Worm (Caenorhabditis elegans) whole organism, dauer: Measurements from ENCODE around the gene ceh-21.

Source experiments
- unc-62 ChIP-seq: sonication (generic microtip); optimal IDR thresholded peaks from 2 replicates; lab custom pipeline; 2017; ENCODE audit warnings: missing biosample characterization, missing genetic modification reagents, missing genetic modification characterization

ceh-21 gene

DNA sequence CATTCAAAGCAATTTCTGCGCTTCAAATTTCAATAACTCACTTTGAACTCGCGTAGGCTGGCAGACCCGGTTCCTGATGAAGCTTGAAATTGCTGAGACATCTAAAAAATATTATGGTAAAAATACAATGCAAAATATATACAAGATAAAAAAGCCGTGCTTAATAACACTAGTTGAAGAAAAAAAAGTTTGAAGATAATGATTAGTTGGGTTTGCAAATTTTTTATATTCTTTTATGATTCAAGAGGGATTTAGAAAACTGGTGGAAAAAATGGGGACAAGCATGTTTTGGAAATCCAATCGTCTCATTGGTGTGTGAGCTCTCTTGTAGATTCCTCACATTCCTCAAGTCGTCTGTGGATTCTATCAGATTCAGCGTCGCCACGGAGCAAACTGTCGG, at the start of gene ceh-21:
TSS of gene ceh-21 (minus strand) at position 101 of the 400 bp plus-strand sequence.
- no peak for TF ChIP-seq unc-62 (GFP tag; lab: Kevin White, UChicago)

ce11 chrX:1901480-1901879, 48.9 kb upstream of the ceh-21 start:
- no peak for TF ChIP-seq unc-62 (GFP tag; lab: Kevin White, UChicago)

ce11 chrX:1897243-1897642, 44.7 kb upstream of the ceh-21 start, which contains the start of gene B0294.1:
B0294.1 (minus strand) TSS chrX:1897343.
- no peak for TF ChIP-seq unc-62 (GFP tag; lab: Kevin White, UChicago)

ce11 chrX:1891887-1892286, 39.4 kb upstream of the ceh-21 start, which contains the start of gene B0294.3:
B0294.3 (plus strand) TSS chrX:1892187.
- no peak for TF ChIP-seq unc-62 (GFP tag; lab: Kevin White, UChicago)

DNA sequence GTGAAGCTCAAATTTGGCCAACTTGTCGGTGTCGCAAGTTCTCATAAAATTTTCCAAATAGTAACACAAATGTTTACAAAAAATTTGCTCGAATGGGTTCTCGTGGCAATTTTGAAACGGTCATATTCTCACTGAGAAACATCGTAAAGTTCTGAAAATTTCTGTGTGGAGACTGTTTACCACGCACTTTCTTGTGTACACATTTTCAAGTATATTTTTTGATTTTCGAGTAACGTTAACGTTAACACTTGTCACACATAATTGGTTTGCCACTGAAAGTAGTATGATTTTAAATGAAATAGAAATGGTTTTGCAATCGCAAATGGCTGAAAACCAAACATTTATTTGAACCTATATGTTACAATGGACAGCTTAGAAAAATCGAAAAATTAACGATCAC, 38.3 kb upstream of the ceh-21 start:
- TF ChIP-seq unc-62 (GFP tag; lab: Kevin White, UChicago), result no peak

- TF ChIP-seq unc-62 (GFP tag; lab: Kevin White, UChicago), result no peak
Observed at ce11 chrX:1888445-1889035, 36.0 kb upstream of the ceh-21 start.

DNA sequence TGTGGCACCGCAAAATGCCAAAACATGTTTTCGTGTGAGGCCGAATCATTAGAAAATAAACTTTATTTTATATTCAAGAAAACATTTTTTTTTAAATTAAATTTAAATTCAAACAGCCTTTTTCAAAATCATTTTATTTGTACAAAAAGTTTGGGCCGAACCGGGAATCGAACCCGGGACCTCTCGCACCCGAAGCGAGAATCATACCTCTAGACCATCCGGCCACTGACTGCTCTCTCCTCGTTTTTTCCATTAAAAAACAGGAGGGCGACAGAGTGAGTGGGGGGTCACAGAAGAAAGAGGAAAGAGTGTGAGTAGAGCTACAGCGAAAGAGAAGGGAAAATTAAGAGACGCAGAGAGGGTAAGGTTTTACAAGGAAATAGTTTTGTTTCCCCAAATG, 28.1 kb upstream of the ceh-21 start:
- no peak for TF ChIP-seq unc-62 (GFP tag; lab: Kevin White, UChicago)

DNA sequence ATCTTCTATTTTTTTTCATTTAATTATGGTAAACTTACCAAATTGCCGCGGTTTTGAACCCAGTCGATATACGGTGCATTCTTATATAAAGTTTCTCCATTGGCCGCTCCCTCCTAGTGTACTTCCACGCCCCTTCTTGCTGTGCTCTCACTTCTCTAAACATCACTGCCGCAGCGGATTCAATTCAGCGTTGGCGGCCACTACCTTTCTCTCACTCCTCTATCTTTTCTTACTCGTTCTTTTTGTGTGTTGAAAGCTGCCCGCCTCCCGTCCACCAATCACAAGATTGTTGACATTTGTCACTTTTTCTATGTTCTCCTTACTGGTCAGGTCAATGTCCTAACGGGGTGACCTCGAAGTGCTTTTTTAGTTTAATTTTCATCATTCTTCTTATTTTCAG, 18.5 kb upstream of the ceh-21 start:
- no peak for TF ChIP-seq unc-62 (GFP tag; lab: Kevin White, UChicago)

ce11 chrX:1864946-1865345, 12.4 kb upstream of the ceh-21 start, which contains the start of gene tbx-41:
tbx-41 (plus strand) TSS chrX:1865246.
- TF ChIP-seq unc-62 (GFP tag; lab: Kevin White, UChicago), result no peak

- TF ChIP-seq unc-62 (GFP tag; lab: Kevin White, UChicago), result no peak
Observed at ce11 chrX:1860422-1860821, 7.9 kb upstream of the ceh-21 start, which contains the start of gene T26C11.8. T26C11.8 (plus strand) TSS chrX:1860722.

ce11 chrX:1858616-1859015, 6.1 kb upstream of the ceh-21 start:
- no peak for TF ChIP-seq unc-62 (GFP tag; lab: Kevin White, UChicago)

ce11 chrX:1857777-1858176, 5.2 kb upstream of the ceh-21 start:
- TF ChIP-seq unc-62 (GFP tag; lab: Kevin White, UChicago), result no peak

- no peak for TF ChIP-seq unc-62 (GFP tag; lab: Kevin White, UChicago)
Observed at ce11 chrX:1856160-1856559, 3.6 kb upstream of the ceh-21 start, which contains the start of gene ceh-39. ceh-39 (minus strand) TSS chrX:1856172.

- TF ChIP-seq unc-62 (GFP tag; lab: Kevin White, UChicago), result no peak
Observed at ce11 chrX:1853596-1853995, 1.1 kb upstream of the ceh-21 start, which contains the start of gene T26C11.9. T26C11.9 (minus strand) TSS chrX:1853849.

ce11 chrX:1850525-1850924, 2.0 kb downstream of the ceh-21 start:
- no peak for TF ChIP-seq unc-62 (GFP tag; lab: Kevin White, UChicago)

DNA sequence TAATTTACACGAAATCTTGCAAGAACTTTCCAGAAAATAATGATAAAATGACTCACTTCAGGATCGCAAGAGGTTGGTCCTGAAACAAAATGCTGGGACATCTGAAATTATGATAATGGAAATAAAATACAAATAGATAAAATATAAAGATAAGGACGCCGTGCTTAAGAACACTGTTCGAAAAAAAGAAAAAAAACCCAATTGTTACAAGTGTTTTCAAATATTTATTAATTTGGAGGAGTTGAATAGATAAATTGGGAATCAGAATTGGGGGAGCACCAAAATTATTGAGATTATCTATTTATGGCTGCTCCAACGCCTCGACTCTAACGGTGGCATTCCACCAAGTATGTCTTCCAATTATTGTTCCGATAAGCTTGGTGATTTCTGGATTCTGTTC, 4.0 kb downstream of the ceh-21 start, which contains the start of gene ceh-41:
TSS of gene ceh-41 (minus strand) at position 101 of the 400 bp plus-strand sequence.
- no peak for TF ChIP-seq unc-62 (GFP tag; lab: Kevin White, UChicago)

DNA sequence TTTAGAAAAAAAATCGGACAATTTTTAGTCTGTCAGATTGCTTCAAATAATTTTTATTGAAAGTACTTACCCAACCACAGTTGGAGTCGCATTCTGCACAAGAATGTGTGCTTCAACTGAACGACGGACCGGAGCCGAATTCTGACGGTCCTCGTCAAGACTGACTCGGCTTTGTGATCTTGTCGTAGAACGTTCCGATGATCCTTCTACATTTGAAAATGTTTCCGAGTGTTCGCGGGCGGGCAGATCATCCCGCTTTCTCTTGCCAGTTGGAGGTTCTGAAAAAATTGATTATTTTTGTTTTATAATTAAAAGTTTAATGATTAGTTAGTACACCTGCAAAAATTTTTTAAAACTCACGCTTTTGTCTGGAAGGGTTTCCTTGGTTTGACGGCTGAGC, 4.9 kb downstream of the ceh-21 start:
- no peak for TF ChIP-seq unc-62 (GFP tag; lab: Kevin White, UChicago)
